Worm (Caenorhabditis elegans) whole organism, mixed stage, embryonic: Measurements from ENCODE around the gene Y17G7B.23.

ENCODE experiments used
- blmp-1 ChIP-seq: fragments of 150-350 bp; optimal IDR thresholded peaks from 2 replicates; lab custom pipeline; 2014; ENCODE audit warnings: missing biosample characterization, missing genetic modification characterization
- elt-1 ChIP-seq: sonication (generic microtip); optimal IDR thresholded peaks from 2 replicates; lab custom pipeline; 2017; ENCODE audit warnings: missing genetic modification characterization, mild to moderate bottlenecking, missing compliant biosample characterization, antibody characterized with exemption, moderate library complexity, borderline replicate concordance; ENCODE audit not compliant: insufficient read depth
- nhr-12 ChIP-seq: fragments of 150-350 bp; optimal IDR thresholded peaks from 2 replicates; lab custom pipeline; 2014; ENCODE audit warnings: missing biosample characterization, missing genetic modification characterization
- sem-2 ChIP-seq: fragments of 200-800 bp; sonication (Bioruptor generic); optimal IDR thresholded peaks from 2 replicates; lab custom pipeline; 2018; ENCODE audit warnings: mild to moderate bottlenecking, missing genetic modification characterization, missing compliant biosample characterization
- tbx-8 ChIP-seq: fragments of 200-800 bp; sonication (Bioruptor generic); optimal IDR thresholded peaks from 2 replicates; lab custom pipeline; 2018; ENCODE audit warnings: mild to moderate bottlenecking, missing genetic modification characterization, moderate library complexity, missing compliant biosample characterization
- unc-39 ChIP-seq: fragments of 150-350 bp; optimal IDR thresholded peaks from 2 replicates; lab custom pipeline; 2014; ENCODE audit warnings: missing biosample characterization, missing genetic modification characterization

- TF ChIP-seq tbx-8 = no peak
- TF ChIP-seq nhr-12 = no peak
- no peak for TF ChIP-seq elt-1
- TF ChIP-seq sem-2 (GFP tag; lab: Kevin White, UChicago) = no peak
- TF ChIP-seq unc-39 (tag; lab: Kevin White, UChicago) = no peak
- TF ChIP-seq blmp-1 (tag; lab: Kevin White, UChicago) = no peak
These were observed 9.8 kb downstream of the Y17G7B.23 start, which contains the start of gene glb-29 for ce11 chrII:12008772-12009171.
